Worm (Caenorhabditis elegans) whole organism, L2 larva: ENCODE data around the gene unc-115.

Experiments used
- F13H6.1 ChIP-seq: sonication (generic microtip); optimal IDR thresholded peaks from 2 replicates; lab custom pipeline; 2016; ENCODE audit warnings: missing genetic modification characterization, missing compliant biosample characterization
- ama-1 ChIP-seq: fragments of 150-350 bp; optimal IDR thresholded peaks from 2 replicates; lab custom pipeline; 2018; ENCODE audit warnings: inconsistent platforms
- blmp-1 ChIP-seq: sonication (generic microtip); optimal IDR thresholded peaks from 2 replicates; lab custom pipeline; 2017; ENCODE audit warnings: missing genetic modification characterization, mild to moderate bottlenecking, missing compliant biosample characterization, antibody characterized with exemption, moderate library complexity; ENCODE audit not compliant: insufficient read depth
- crh-2 ChIP-seq: sonication (generic microtip); optimal IDR thresholded peaks from 2 replicates; lab custom pipeline; 2017; ENCODE audit warnings: missing biosample characterization, missing genetic modification characterization
- snpc-4 ChIP-seq: fragments of 150-350 bp; optimal IDR thresholded peaks from 2 replicates; lab custom pipeline; 2014; ENCODE audit warnings: missing biosample characterization, missing genetic modification characterization
- unc-55 ChIP-seq: fragments of 150-350 bp; sonication (generic microtip); optimal IDR thresholded peaks from 3 replicates; lab custom pipeline; 2014; ENCODE audit warnings: missing biosample characterization, missing genetic modification reagents, missing genetic modification characterization
- ztf-11 ChIP-seq: sonication (generic microtip); optimal IDR thresholded peaks from 2 replicates; lab custom pipeline; 2017; ENCODE audit warnings: missing biosample characterization, missing genetic modification characterization

- TF ChIP-seq crh-2 (tag; lab: Kevin White, UChicago) (peak; percentile 80), unc-55 (peak; percentile 49), ama-1 (lab: Kevin White, UChicago) (no peak), snpc-4 (tag; lab: Kevin White, UChicago) (no peak), ztf-11 (tag; lab: Kevin White, UChicago) (no peak), F13H6.1 (tag; lab: Kevin White, UChicago) (peak; percentile 51), blmp-1 (peak; percentile 7)
Measured at ce11 chrX:10145011-10145410, 1.7 kb upstream of the unc-115 start.
